Worm (Caenorhabditis elegans) whole organism, L4 larva: ENCODE measurements around the gene Y50E8A.11.
"Not testable (repeated sequence)": the region's sequence is repeated elsewhere in the genome, so short reads cannot be mapped to it uniquely, and the experiment has no call there.

Source experiments
- R02D3.7 ChIP-seq: fragments of 150-350 bp; sonication (generic microtip); optimal IDR thresholded peaks from 3 replicates; lab custom pipeline; 2014; ENCODE audit warnings: missing biosample characterization, missing genetic modification characterization
- Y105C5A.15 ChIP-seq: fragments of 200-800 bp; sonication (Bioruptor generic); IDR thresholded peaks from 2 replicates; pipeline ENCODE4 v1.3.6; 2022; ENCODE audit warnings: missing genetic modification characterization, missing compliant biosample characterization
- ZK546.5 ChIP-seq, 2 experiments: sonication (generic microtip); optimal IDR thresholded peaks; 2 replicates each; lab custom pipeline; 2017; ENCODE audit warnings: missing biosample characterization in 2 of 2, missing genetic modification characterization in 2 of 2
- aha-1 ChIP-seq: fragments of 150-350 bp; peaks from one replicate; lab custom pipeline; 2014; ENCODE audit warnings: missing biosample characterization, missing genetic modification characterization
- ceh-44 ChIP-seq: fragments of 200-800 bp; sonication (Bioruptor generic); IDR thresholded peaks from 2 replicates; pipeline ENCODE4 v1.3.6; 2022; ENCODE audit warnings: missing genetic modification reagents, missing genetic modification characterization, missing compliant biosample characterization
- ceh-62 ChIP-seq: sonication (generic microtip); optimal IDR thresholded peaks from 2 replicates; lab custom pipeline; 2017; ENCODE audit warnings: missing biosample characterization, missing genetic modification characterization
- daf-12 ChIP-seq: fragments of 150-350 bp; optimal IDR thresholded peaks from 2 replicates; lab custom pipeline; 2014; ENCODE audit warnings: missing biosample characterization, missing genetic modification reagents, missing genetic modification characterization
- dmd-8 ChIP-seq: fragments of 200-800 bp; sonication (Bioruptor generic); IDR thresholded peaks from 2 replicates; pipeline ENCODE4 v1.3.6; 2022; ENCODE audit warnings: missing genetic modification characterization, missing compliant biosample characterization
- duxl-1 ChIP-seq: sonication (generic microtip); optimal IDR thresholded peaks from 2 replicates; lab custom pipeline; 2016; ENCODE audit warnings: mild to moderate bottlenecking, missing genetic modification characterization, moderate library complexity, missing compliant biosample characterization; ENCODE audit not compliant: poor library complexity
- hlh-30 ChIP-seq: sonication (generic microtip); optimal IDR thresholded peaks from 2 replicates; lab custom pipeline; 2017; ENCODE audit warnings: antibody characterized with exemption, mild to moderate bottlenecking, missing genetic modification characterization, missing compliant biosample characterization; ENCODE audit not compliant: insufficient read depth
- hmg-1.1 ChIP-seq: fragments of 200-800 bp; sonication (Bioruptor generic); IDR thresholded peaks from 2 replicates; pipeline ENCODE4 v1.3.6; 2022; ENCODE audit warnings: missing genetic modification reagents, missing genetic modification characterization, missing compliant biosample characterization
- jun-1 ChIP-seq: fragments of 150-350 bp; optimal IDR thresholded peaks from 2 replicates; lab custom pipeline; 2014; ENCODE audit warnings: missing biosample characterization, missing genetic modification reagents, missing genetic modification characterization
- lim-7 ChIP-seq: fragments of 200-800 bp; sonication (Bioruptor generic); IDR thresholded peaks from 2 replicates; pipeline ENCODE4 v1.3.6; 2022; ENCODE audit warnings: missing genetic modification characterization, missing compliant biosample characterization
- lin-38 ChIP-seq: fragments of 200-800 bp; sonication (Bioruptor generic); IDR thresholded peaks from 2 replicates; pipeline ENCODE4 v1.3.6; 2022; ENCODE audit warnings: missing genetic modification reagents, missing genetic modification characterization, missing compliant biosample characterization
- madf-5 ChIP-seq, 2 experiments: fragments of 200-800 bp; sonication (Bioruptor generic); IDR thresholded peaks; 2 replicates each; pipeline ENCODE4 v1.3.6; 2022; ENCODE audit warnings: missing compliant biosample characterization in 2 of 2, missing genetic modification characterization in 2 of 2
- mdl-1 ChIP-seq, 2 experiments: fragments of 150-350 bp in 1 of 2; sonication (generic microtip) in 1 of 2; optimal IDR thresholded peaks; 2 replicates each; lab custom pipeline; 2014 to 2017; ENCODE audit warnings: missing biosample characterization in 2 of 2, missing genetic modification characterization in 2 of 2
- mdt-29 ChIP-seq: fragments of 200-800 bp; sonication (Bioruptor generic); IDR thresholded peaks from 2 replicates; pipeline ENCODE4 v1.3.6; 2022; ENCODE audit warnings: missing genetic modification reagents, missing genetic modification characterization, missing compliant biosample characterization
- mxl-2 ChIP-seq: fragments of 200-800 bp; sonication (Bioruptor generic); conservative IDR thresholded peaks from 2 replicates; pipeline ENCODE4 v1.3.6; 2022; ENCODE audit warnings: missing genetic modification reagents, missing genetic modification characterization, missing compliant biosample characterization
- nhr-102 ChIP-seq: sonication (generic microtip); optimal IDR thresholded peaks from 2 replicates; lab custom pipeline; 2016; ENCODE audit warnings: mild to moderate bottlenecking, missing genetic modification characterization, moderate library complexity, missing compliant biosample characterization
- nhr-11 ChIP-seq: fragments of 150-350 bp; optimal IDR thresholded peaks from 2 replicates; lab custom pipeline; 2014; ENCODE audit warnings: missing biosample characterization, missing genetic modification characterization
- nhr-28 ChIP-seq: fragments of 150-350 bp; optimal IDR thresholded peaks from 2 replicates; lab custom pipeline; 2014; ENCODE audit warnings: missing biosample characterization, missing genetic modification characterization
- nhr-6 ChIP-seq: fragments of 150-350 bp; optimal IDR thresholded peaks from 2 replicates; lab custom pipeline; 2014; ENCODE audit warnings: missing biosample characterization, missing genetic modification characterization
- nhr-76 ChIP-seq: fragments of 150-350 bp; optimal IDR thresholded peaks from 2 replicates; lab custom pipeline; 2014; ENCODE audit warnings: missing biosample characterization, missing genetic modification characterization
- pha-4 ChIP-seq, 2 experiments: fragments of 150-350 bp in 1 of 2; fragments of 200-800 bp in 1 of 2; sonication (Bioruptor generic) in 1 of 2; IDR thresholded peaks in 1 of 2; optimal IDR thresholded peaks in 1 of 2; 2 replicates each; pipeline versions ENCODE4 v1.3.6 to Lab custom; 2014 to 2022; ENCODE audit warnings: missing genetic modification characterization in 2 of 2, missing genetic modification reagents in 2 of 2, missing biosample characterization in 1 of 2, missing compliant biosample characterization in 1 of 2
- rbr-2 ChIP-seq: sonication (generic microtip); optimal IDR thresholded peaks from 2 replicates; lab custom pipeline; 2016; ENCODE audit warnings: missing genotype, missing genetic modification characterization, missing compliant biosample characterization
- sdz-12 ChIP-seq: fragments of 200-800 bp; sonication (Bioruptor generic); optimal IDR thresholded peaks from 2 replicates; lab custom pipeline; 2018; ENCODE audit warnings: mild to moderate bottlenecking, missing genetic modification characterization, missing compliant biosample characterization
- spr-1 ChIP-seq: sonication (generic microtip); optimal IDR thresholded peaks from 2 replicates; lab custom pipeline; 2016; ENCODE audit warnings: mild to moderate bottlenecking, missing genetic modification characterization, missing compliant biosample characterization
- tra-1 ChIP-seq: fragments of 200-800 bp; sonication (Bioruptor generic); IDR thresholded peaks from 2 replicates; pipeline ENCODE4 v1.3.6; 2022; ENCODE audit warnings: missing genetic modification reagents, missing genetic modification characterization, missing compliant biosample characterization
- vab-7 ChIP-seq: fragments of 200-800 bp; sonication (Bioruptor generic); IDR thresholded peaks from 2 replicates; pipeline ENCODE4 v1.3.6; 2022; ENCODE audit warnings: missing genetic modification reagents, missing genetic modification characterization, missing compliant biosample characterization
- zfp-3 ChIP-seq: fragments of 200-800 bp; sonication (Bioruptor generic); conservative IDR thresholded peaks from 2 replicates; pipeline ENCODE4 v1.3.6; 2022; ENCODE audit warnings: missing genetic modification reagents, missing genetic modification characterization, missing compliant biosample characterization
- zip-11 ChIP-seq: fragments of 200-800 bp; sonication (Bioruptor generic); IDR thresholded peaks from 2 replicates; pipeline ENCODE4 v1.3.6; 2022; ENCODE audit warnings: missing genetic modification characterization, missing compliant biosample characterization
- zip-2 ChIP-seq: fragments of 150-350 bp; optimal IDR thresholded peaks from 2 replicates; lab custom pipeline; 2014; ENCODE audit warnings: missing biosample characterization, missing genetic modification characterization

Y50E8A.11 gene

ce11 chrV:14821553-14821952 lies 40.3 kb downstream of the Y50E8A.11 start, which contains the start of gene W06A7.2:
W06A7.2 (plus strand) TSS chrV:14821853.
- TF ChIP-seq zip-2 (tag; lab: Kevin White, UChicago), result no peak
- TF ChIP-seq daf-12 (tag; lab: Kevin White, UChicago), result no peak
- no peak for TF ChIP-seq ZK546.5 (tag; optimal IDR thresholded peaks at IDR 0.05; lab: Kevin White, UChicago)
- no peak for TF ChIP-seq nhr-11 (tag; lab: Kevin White, UChicago)
- no peak for TF ChIP-seq jun-1
- no peak for TF ChIP-seq ceh-62 (tag; lab: Kevin White, UChicago)
- TF ChIP-seq spr-1 (tag; lab: Kevin White, UChicago), result no peak
- no peak for TF ChIP-seq zip-11
- TF ChIP-seq sdz-12 (GFP tag; lab: Kevin White, UChicago), result no peak
- no peak for TF ChIP-seq R02D3.7
- no peak for TF ChIP-seq vab-7 (GFP tag; lab: Robert Waterston, UW)
- no peak for TF ChIP-seq mdt-29 (GFP tag; lab: Robert Waterston, UW)
- TF ChIP-seq mdl-1 (tag; optimal IDR thresholded peaks at IDR 0.05; lab: Kevin White, UChicago), result no peak
- TF ChIP-seq nhr-6, result no peak
- TF ChIP-seq madf-5 (GFP tag; IDR thresholded peaks at IDR 0.05; lab: Robert Waterston, UW), result no peak
- no peak for TF ChIP-seq hlh-30 (tag; lab: Kevin White, UChicago)

- TF ChIP-seq tra-1 (GFP tag; lab: Robert Waterston, UW) (no peak), nhr-28 (peak; percentile 30)
Observed at ce11 chrV:14824124-14824523, 42.9 kb downstream of the Y50E8A.11 start, which contains the start of gene W06A7.4. W06A7.4 (plus strand) TSS chrV:14824424.

- not testable (repeated sequence) for TF ChIP-seq rbr-2 (tag; lab: Kevin White, UChicago); mxl-2 (GFP tag; lab: Robert Waterston, UW); ceh-44 (GFP tag; lab: Robert Waterston, UW)
Observed at ce11 chrV:14826952-14827351, 45.7 kb downstream of the Y50E8A.11 start, which contains the start of gene nspa-8. nspa-8 (minus strand) TSS chrV:14827052.

- TF ChIP-seq aha-1 (tag; lab: Kevin White, UChicago), result peak; percentile 42
- TF ChIP-seq mxl-2 (GFP tag; lab: Robert Waterston, UW), result 0 out of 2 replicates have a peak, but pooled peaks have one; percentile 16
- TF ChIP-seq zfp-3, result peak; percentile 77; the same call in 1 of the 2 replicates
- TF ChIP-seq lim-7, result 0 out of 2 replicates have a peak, but pooled peaks have one; percentile 9
- TF ChIP-seq hmg-1.1 (GFP tag; lab: Robert Waterston, UW), result peak; percentile 23; the same call in 1 of the 2 replicates
- no peak for TF ChIP-seq pha-4 (GFP tag; IDR thresholded peaks at IDR 0.05; lab: Robert Waterston, UW)
- no peak for TF ChIP-seq pha-4 (tag; optimal IDR thresholded peaks at IDR 0.05; lab: Kevin White, UChicago)
- peak; percentile 21 for TF ChIP-seq duxl-1
- TF ChIP-seq dmd-8 (GFP tag; lab: Robert Waterston, UW), result no peak
- TF ChIP-seq nhr-76 (tag; lab: Kevin White, UChicago), result no peak
- TF ChIP-seq nhr-102 (tag; lab: Kevin White, UChicago), result peak; percentile 53
- TF ChIP-seq lin-38, result 0 out of 2 replicates have a peak, but pooled peaks have one; percentile 24
- TF ChIP-seq Y105C5A.15 (GFP tag; lab: Robert Waterston, UW), result 0 out of 2 replicates have a peak, but pooled peaks have one; percentile 26
- TF ChIP-seq spr-1 (tag; lab: Kevin White, UChicago), result peak; percentile 1
Observed at ce11 chrV:14828407-14828806, 47.2 kb downstream of the Y50E8A.11 start.
